Worm (Caenorhabditis elegans) whole organism, mixed stage, embryonic: ENCODE results near the gene fbxa-73.

ENCODE experiments used
- M03D4.4 ChIP-seq: sonication (generic microtip); optimal IDR thresholded peaks from 2 replicates; lab custom pipeline; 2017; ENCODE audit warnings: mild to moderate bottlenecking, missing genetic modification characterization, missing compliant biosample characterization
- bed-3 ChIP-seq: fragments of 200-800 bp; sonication (Bioruptor generic); optimal IDR thresholded peaks from 3 replicates; lab custom pipeline; 2018; ENCODE audit warnings: mild to moderate bottlenecking, missing genetic modification characterization, moderate library complexity, missing compliant biosample characterization
- blmp-1 ChIP-seq: fragments of 150-350 bp; optimal IDR thresholded peaks from 2 replicates; lab custom pipeline; 2014; ENCODE audit warnings: missing biosample characterization, missing genetic modification characterization
- ceh-39 ChIP-seq: fragments of 150-350 bp; optimal IDR thresholded peaks from 2 replicates; lab custom pipeline; 2014; ENCODE audit warnings: missing biosample characterization, missing genetic modification characterization
- ceh-43 ChIP-seq: fragments of 200-800 bp; sonication (Bioruptor generic); optimal IDR thresholded peaks from 2 replicates; lab custom pipeline; 2018; ENCODE audit warnings: mild to moderate bottlenecking, missing genetic modification characterization, moderate library complexity, missing compliant biosample characterization
- ceh-83 ChIP-seq: fragments of 200-800 bp; sonication (Bioruptor generic); optimal IDR thresholded peaks from 2 replicates; lab custom pipeline; 2018; ENCODE audit warnings: mild to moderate bottlenecking, missing genetic modification characterization, missing compliant biosample characterization
- ces-1 ChIP-seq: fragments of 150-350 bp; optimal IDR thresholded peaks from 2 replicates; lab custom pipeline; 2014; ENCODE audit warnings: missing biosample characterization, missing genetic modification reagents, missing genetic modification characterization
- cnd-1 ChIP-seq: fragments of 200-800 bp; sonication (Bioruptor generic); optimal IDR thresholded peaks from 2 replicates; lab custom pipeline; 2018; ENCODE audit warnings: mild to moderate bottlenecking, missing genetic modification characterization, missing compliant biosample characterization
- drap-1 ChIP-seq: fragments of 200-800 bp; sonication (Bioruptor generic); optimal IDR thresholded peaks from 3 replicates; lab custom pipeline; 2018; ENCODE audit warnings: mild to moderate bottlenecking, missing genetic modification characterization, missing compliant biosample characterization
- elt-3 ChIP-seq: fragments of 150-350 bp; optimal IDR thresholded peaks from 2 replicates; lab custom pipeline; 2014; ENCODE audit warnings: missing biosample characterization, missing genetic modification characterization
- flh-1 ChIP-seq: fragments of 200-800 bp; sonication (Bioruptor generic); optimal IDR thresholded peaks from 2 replicates; lab custom pipeline; 2018; ENCODE audit warnings: mild to moderate bottlenecking, missing genetic modification characterization, moderate library complexity, missing compliant biosample characterization
- ham-2 ChIP-seq: fragments of 200-800 bp; sonication (Bioruptor generic); optimal IDR thresholded peaks from 2 replicates; lab custom pipeline; 2018; ENCODE audit warnings: mild to moderate bottlenecking, missing genetic modification characterization, missing compliant biosample characterization
- hlh-1 ChIP-seq: fragments of 150-350 bp; optimal IDR thresholded peaks from 2 replicates; lab custom pipeline; 2014; ENCODE audit warnings: missing biosample characterization, missing genetic modification reagents, missing genetic modification characterization
- lin-13 ChIP-seq: fragments of 150-350 bp; optimal IDR thresholded peaks from 2 replicates; lab custom pipeline; 2014; ENCODE audit warnings: missing biosample characterization, missing genetic modification characterization
- lin-32 ChIP-seq: fragments of 200-800 bp; sonication (Bioruptor generic); optimal IDR thresholded peaks from 2 replicates; lab custom pipeline; 2018; ENCODE audit warnings: mild to moderate bottlenecking, missing genetic modification characterization, missing compliant biosample characterization
- lsy-2 ChIP-seq: fragments of 150-350 bp; optimal IDR thresholded peaks from 2 replicates; lab custom pipeline; 2014; ENCODE audit warnings: missing biosample characterization, missing genetic modification characterization
- mep-1 ChIP-seq: fragments of 150-350 bp; optimal IDR thresholded peaks from 2 replicates; lab custom pipeline; 2017; ENCODE audit warnings: missing biosample characterization, missing genetic modification reagents, missing genetic modification characterization, inconsistent platforms
- mls-2 ChIP-seq: sonication (generic microtip); optimal IDR thresholded peaks from 2 replicates; lab custom pipeline; 2016; ENCODE audit warnings: mild to moderate bottlenecking, missing genetic modification characterization, moderate library complexity, missing compliant biosample characterization
- nhr-12 ChIP-seq: fragments of 150-350 bp; optimal IDR thresholded peaks from 2 replicates; lab custom pipeline; 2014; ENCODE audit warnings: missing biosample characterization, missing genetic modification characterization
- nhr-2 ChIP-seq: fragments of 150-350 bp; optimal IDR thresholded peaks from 2 replicates; lab custom pipeline; 2014; ENCODE audit warnings: missing biosample characterization, missing genetic modification characterization
- nhr-237 ChIP-seq: fragments of 150-350 bp; optimal IDR thresholded peaks from 2 replicates; lab custom pipeline; 2014; ENCODE audit warnings: missing biosample characterization, missing genetic modification characterization
- nhr-28 ChIP-seq: fragments of 150-350 bp; optimal IDR thresholded peaks from 2 replicates; lab custom pipeline; 2014; ENCODE audit warnings: missing biosample characterization, missing genetic modification characterization
- pha-4 ChIP-seq: fragments of 150-350 bp; optimal IDR thresholded peaks from 2 replicates; lab custom pipeline; 2018; ENCODE audit warnings: missing biosample characterization, missing genetic modification reagents, missing genetic modification characterization
- sem-2 ChIP-seq: fragments of 200-800 bp; sonication (Bioruptor generic); optimal IDR thresholded peaks from 2 replicates; lab custom pipeline; 2018; ENCODE audit warnings: mild to moderate bottlenecking, missing genetic modification characterization, missing compliant biosample characterization
- snpc-4 ChIP-seq: fragments of 150-350 bp; optimal IDR thresholded peaks from 2 replicates; lab custom pipeline; 2014; ENCODE audit warnings: missing biosample characterization, missing genetic modification characterization
- sptf-1 ChIP-seq: sonication (generic microtip); optimal IDR thresholded peaks from 2 replicates; lab custom pipeline; 2017; ENCODE audit warnings: mild to moderate bottlenecking, missing genetic modification characterization, moderate library complexity, missing compliant biosample characterization
- unc-39 ChIP-seq: fragments of 150-350 bp; optimal IDR thresholded peaks from 2 replicates; lab custom pipeline; 2014; ENCODE audit warnings: missing biosample characterization, missing genetic modification characterization
- unc-62 ChIP-seq: fragments of 150-350 bp; optimal IDR thresholded peaks from 2 replicates; lab custom pipeline; 2014; ENCODE audit warnings: missing biosample characterization, missing genetic modification reagents, missing genetic modification characterization
- zip-8 ChIP-seq: fragments of 150-350 bp; optimal IDR thresholded peaks from 2 replicates; lab custom pipeline; 2014; ENCODE audit warnings: missing biosample characterization, missing genetic modification characterization

fbxa-73 gene

ce11 chrIII:2243617-2244016 lies 9.6 kb upstream of the fbxa-73 start:
- TF ChIP-seq ham-2 (GFP tag; lab: Kevin White, UChicago) (no peak), nhr-2 (no peak), bed-3 (GFP tag; lab: Kevin White, UChicago) (no peak), ceh-83 (GFP tag; lab: Kevin White, UChicago) (no peak), nhr-28 (tag; lab: Kevin White, UChicago) (no peak), hlh-1 (tag; lab: Kevin White, UChicago) (no peak), unc-62 (GFP tag; lab: Kevin White, UChicago) (no peak), lsy-2 (tag; lab: Kevin White, UChicago) (no peak), pha-4 (tag; lab: Kevin White, UChicago) (no peak), ceh-39 (tag; lab: Kevin White, UChicago) (no peak), nhr-12 (tag; lab: Kevin White, UChicago) (no peak), sem-2 (no peak), drap-1 (no peak), snpc-4 (tag; lab: Kevin White, UChicago) (no peak), zip-8 (tag; lab: Kevin White, UChicago) (no peak), ceh-43 (GFP tag; lab: Kevin White, UChicago) (no peak), mls-2 (tag; lab: Kevin White, UChicago) (no peak)

ce11 chrIII:2245727-2246126 lies 7.5 kb upstream of the fbxa-73 start, which contains the start of gene srd-67:
Gene srd-67 (minus strand): TSS chrIII:2245827.
- no peak for TF ChIP-seq hlh-1 (tag; lab: Kevin White, UChicago)
- no peak for TF ChIP-seq bed-3 (GFP tag; lab: Kevin White, UChicago)
- TF ChIP-seq ceh-83 (GFP tag; lab: Kevin White, UChicago) = no peak
- no peak for TF ChIP-seq drap-1
- TF ChIP-seq ham-2 (GFP tag; lab: Kevin White, UChicago) = no peak
- no peak for TF ChIP-seq sptf-1
- no peak for TF ChIP-seq nhr-28 (tag; lab: Kevin White, UChicago)
- TF ChIP-seq elt-3 (tag; lab: Kevin White, UChicago) = no peak
- TF ChIP-seq unc-39 (tag; lab: Kevin White, UChicago) = no peak
- TF ChIP-seq unc-62 (GFP tag; lab: Kevin White, UChicago) = no peak
- no peak for TF ChIP-seq pha-4 (tag; lab: Kevin White, UChicago)
- TF ChIP-seq mls-2 (tag; lab: Kevin White, UChicago) = no peak
- TF ChIP-seq sem-2 = no peak
- TF ChIP-seq ces-1 (GFP tag; lab: Kevin White, UChicago) = no peak
- no peak for TF ChIP-seq lin-13 (tag; lab: Kevin White, UChicago)
- TF ChIP-seq M03D4.4 (tag; lab: Kevin White, UChicago) = no peak
- TF ChIP-seq nhr-2 = no peak
- TF ChIP-seq, all 35 proteins: peak for 0

- TF ChIP-seq nhr-237 (tag; lab: Kevin White, UChicago) (no peak), ceh-39 (tag; lab: Kevin White, UChicago) (no peak), snpc-4 (tag; lab: Kevin White, UChicago) (no peak), unc-39 (tag; lab: Kevin White, UChicago) (no peak)
Measured at ce11 chrIII:2251348-2251747, 1.9 kb upstream of the fbxa-73 start, which contains the start of gene fbxa-7. Gene fbxa-7 (minus strand): TSS chrIII:2251448.

- no peak for TF ChIP-seq ces-1 (GFP tag; lab: Kevin White, UChicago)
- no peak for TF ChIP-seq nhr-28 (tag; lab: Kevin White, UChicago)
- no peak for TF ChIP-seq snpc-4 (tag; lab: Kevin White, UChicago)
- no peak for TF ChIP-seq elt-3 (tag; lab: Kevin White, UChicago)
- no peak for TF ChIP-seq mep-1
- no peak for TF ChIP-seq flh-1 (GFP tag; lab: Kevin White, UChicago)
- TF ChIP-seq ceh-83 (GFP tag; lab: Kevin White, UChicago) = no peak
- no peak for TF ChIP-seq nhr-237 (tag; lab: Kevin White, UChicago)
- no peak for TF ChIP-seq ham-2 (GFP tag; lab: Kevin White, UChicago)
- no peak for TF ChIP-seq sptf-1
- TF ChIP-seq lin-13 (tag; lab: Kevin White, UChicago) = no peak
- no peak for TF ChIP-seq blmp-1 (tag; lab: Kevin White, UChicago)
- no peak for TF ChIP-seq unc-62 (GFP tag; lab: Kevin White, UChicago)
- no peak for TF ChIP-seq pha-4 (tag; lab: Kevin White, UChicago)
- no peak for TF ChIP-seq sem-2
- no peak for TF ChIP-seq lin-32
Measured at ce11 chrIII:2255522-2255921, 2.3 kb downstream of the fbxa-73 start, which contains the start of gene fbxa-71. Gene fbxa-71 (plus strand): TSS chrIII:2255822.

- TF ChIP-seq lin-32 = no peak
- no peak for TF ChIP-seq cnd-1 (tag; lab: Kevin White, UChicago)
Measured at ce11 chrIII:2258863-2259262, 5.6 kb downstream of the fbxa-73 start, which contains the start of gene fbxa-43. Gene fbxa-43 (minus strand): TSS chrIII:2258963.
